Fruit fly (Drosophila melanogaster): ENCODE results near the gene Dfd.

dm6 chr3R:6812876-6813199 lies 21.2 kb downstream of the Dfd start:
- TF ChIP-seq Clk (GFP tag; optimal IDR thresholded peaks at IDR 0.05), result no peak
- no peak for TF ChIP-seq kay (GFP tag; ENCODE audit: borderline replicate concordance)
- no peak for TF ChIP-seq CG1620 (GFP tag; optimal IDR thresholded peaks at IDR 0.05)
- no peak for TF ChIP-seq bab1 (GFP tag; optimal IDR thresholded peaks at IDR 0.05)
- TF ChIP-seq CG14711 (tag; optimal IDR thresholded peaks at IDR 0.05), result no peak
- TF ChIP-seq CG7045 (GFP tag; optimal IDR thresholded peaks at IDR 0.05), result no peak
- TF ChIP-seq CG12768 (GFP tag; optimal IDR thresholded peaks at IDR 0.05), result no peak
- no peak for TF ChIP-seq cic (GFP tag; optimal IDR thresholded peaks at IDR 0.05)

Measured in whole organism, adult.